Worm (Caenorhabditis elegans) whole organism, L3 larva: ENCODE data around the gene C40H1.7.
A peak's percentile ranks its signal among the peaks of the same experiment; 100 is the strongest.

Experiments used
- fkh-10 ChIP-seq: sonication (generic microtip); optimal IDR thresholded peaks from 2 replicates; lab custom pipeline; 2017; ENCODE audit warnings: missing biosample characterization, missing genetic modification reagents, missing genetic modification characterization
- unc-62 ChIP-seq: fragments of 150-350 bp; sonication (generic microtip); optimal IDR thresholded peaks from 4 replicates; lab custom pipeline; 2014; ENCODE audit warnings: missing biosample characterization, missing genetic modification reagents, missing genetic modification characterization

C40H1.7 gene

DNA sequence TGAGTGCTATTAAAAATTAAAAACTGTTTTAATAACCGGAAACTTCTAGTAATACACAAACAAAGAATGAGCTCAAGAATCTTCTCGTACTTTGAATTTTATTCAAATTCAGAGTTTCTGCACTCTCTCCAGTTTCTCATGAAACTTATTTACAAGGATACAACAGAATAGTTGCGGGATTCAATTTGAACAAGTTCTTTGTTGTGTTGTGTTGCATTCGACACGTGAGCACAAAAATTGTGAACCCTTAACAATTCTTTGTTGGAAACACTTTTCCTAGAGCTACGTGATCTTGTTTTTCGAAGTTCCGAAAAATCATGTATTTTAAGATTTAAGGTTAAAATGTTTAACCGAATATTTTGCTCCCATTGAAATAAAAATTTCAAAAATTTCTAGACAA is 49.0 kb downstream of the C40H1.7 start:
- TF ChIP-seq unc-62 (no peak), fkh-10 (GFP tag; lab: Kevin White, UChicago) (peak; percentile 80)
- TF ChIP-seq, all 47 proteins: peak for 1
